Fruit fly (Drosophila melanogaster): ENCODE measurements around the gene CG6628.

DNA sequence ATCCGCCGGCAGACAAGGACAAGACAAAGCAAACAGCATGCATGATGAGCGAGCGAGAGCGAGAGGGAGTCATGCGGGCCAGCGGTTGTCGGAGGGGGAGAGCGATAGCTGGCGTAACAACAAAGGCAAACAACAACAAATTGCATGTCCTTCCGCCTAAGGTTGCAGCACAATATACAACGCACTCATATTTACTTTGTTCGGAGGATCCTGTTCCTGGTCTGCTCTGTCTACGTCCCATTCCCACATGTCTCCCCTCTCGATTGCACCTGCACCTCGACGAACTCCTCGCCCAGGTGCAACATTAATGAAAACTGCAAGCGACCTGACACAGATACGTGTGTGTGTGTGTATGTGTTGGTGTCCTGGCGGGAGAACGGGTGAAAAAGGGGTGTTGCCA is 22.4 kb upstream of the CG6628 start:
- TF ChIP-seq CG15336 (GFP tag; IDR thresholded peaks at IDR 0.05), result no peak
- no peak for TF ChIP-seq CG8632 (GFP tag; optimal IDR thresholded peaks at IDR 0.05)
- no peak for TF ChIP-seq esn (GFP tag; optimal IDR thresholded peaks at IDR 0.05)
- no peak for TF ChIP-seq Eip78C (GFP tag)
- no peak for TF ChIP-seq dac (GFP tag; optimal IDR thresholded peaks at IDR 0.05)
- no peak for TF ChIP-seq Blimp-1 (GFP tag; optimal IDR thresholded peaks at IDR 0.05)
- no peak for TF ChIP-seq Hr39 (GFP tag; optimal IDR thresholded peaks at IDR 0.05)
